Worm (Caenorhabditis elegans) whole organism, L4 larva: ENCODE data around the gene R05H10.3.

Source experiments
- R02D3.7 ChIP-seq: fragments of 150-350 bp; sonication (generic microtip); optimal IDR thresholded peaks from 3 replicates; lab custom pipeline; 2014; ENCODE audit warnings: missing biosample characterization, missing genetic modification characterization
- T26A8.4 ChIP-seq: fragments of 200-800 bp; sonication (Bioruptor generic); IDR thresholded peaks from 2 replicates; pipeline ENCODE4 v1.3.6; 2022; ENCODE audit warnings: missing genetic modification characterization, missing compliant biosample characterization
- dmd-9 ChIP-seq: fragments of 200-800 bp; sonication (Bioruptor generic); IDR thresholded peaks from 2 replicates; pipeline ENCODE4 v1.3.6; 2022; ENCODE audit warnings: missing genetic modification reagents, missing genetic modification characterization, missing compliant biosample characterization
- lin-15B ChIP-seq: fragments of 150-350 bp; sonication (generic microtip); optimal IDR thresholded peaks from 3 replicates; lab custom pipeline; 2014; ENCODE audit warnings: missing biosample characterization, missing genetic modification characterization
- lin-39 ChIP-seq: fragments of 150-350 bp; optimal IDR thresholded peaks from 2 replicates; lab custom pipeline; 2014; ENCODE audit warnings: missing biosample characterization, missing genetic modification reagents, missing genetic modification characterization
- pha-4 ChIP-seq, 2 experiments: fragments of 150-350 bp in 1 of 2; fragments of 200-800 bp in 1 of 2; sonication (Bioruptor generic) in 1 of 2; IDR thresholded peaks in 1 of 2; optimal IDR thresholded peaks in 1 of 2; 2 replicates each; pipeline versions ENCODE4 v1.3.6 to Lab custom; 2014 to 2022; ENCODE audit warnings: missing genetic modification characterization in 2 of 2, missing genetic modification reagents in 2 of 2, missing biosample characterization in 1 of 2, missing compliant biosample characterization in 1 of 2
- rbr-2 ChIP-seq: sonication (generic microtip); optimal IDR thresholded peaks from 2 replicates; lab custom pipeline; 2016; ENCODE audit warnings: missing genotype, missing genetic modification characterization, missing compliant biosample characterization
- zag-1 ChIP-seq: fragments of 150-350 bp; optimal IDR thresholded peaks from 2 replicates; lab custom pipeline; 2014; ENCODE audit warnings: missing biosample characterization, missing genetic modification characterization
- ztf-11 ChIP-seq: fragments of 150-350 bp; optimal IDR thresholded peaks from 2 replicates; lab custom pipeline; 2014; ENCODE audit warnings: missing biosample characterization, missing genetic modification characterization

- TF ChIP-seq R02D3.7 (tag; lab: Kevin White, UChicago): no peak
- TF ChIP-seq T26A8.4 (GFP tag; lab: Robert Waterston, UW): no peak
- TF ChIP-seq ztf-11 (tag; lab: Kevin White, UChicago): no peak
- TF ChIP-seq rbr-2 (tag; lab: Kevin White, UChicago): no peak
- TF ChIP-seq pha-4 (GFP tag; IDR thresholded peaks at IDR 0.05; lab: Robert Waterston, UW): no peak
- TF ChIP-seq pha-4 (tag; optimal IDR thresholded peaks at IDR 0.05; lab: Kevin White, UChicago): no peak
- no peak for TF ChIP-seq zag-1 (tag; lab: Kevin White, UChicago)
- TF ChIP-seq lin-15B (tag; lab: Kevin White, UChicago): no peak
- no peak for TF ChIP-seq dmd-9
- no peak for TF ChIP-seq lin-39 (tag; lab: Kevin White, UChicago)
These were observed at the start of gene R05H10.3 for ce11 chrII:14869644-14870043.
